Worm (Caenorhabditis elegans) whole organism, late embryonic: ENCODE results near the gene C01G10.15.
A peak's percentile ranks its signal among the peaks of the same experiment; 100 is the strongest.

Experiments used
- C08G9.2 ChIP-seq: sonication (generic microtip); optimal IDR thresholded peaks from 2 replicates; lab custom pipeline; 2016; ENCODE audit warnings: mild to moderate bottlenecking, missing genetic modification characterization, moderate library complexity, missing compliant biosample characterization
- C38D4.7 ChIP-seq: fragments of 200-800 bp; sonication (Bioruptor generic); optimal IDR thresholded peaks from 2 replicates; lab custom pipeline; 2018; ENCODE audit warnings: mild to moderate bottlenecking, missing genetic modification characterization, moderate library complexity, missing compliant biosample characterization
- F13H6.1 ChIP-seq: sonication (generic microtip); optimal IDR thresholded peaks from 2 replicates; lab custom pipeline; 2016; ENCODE audit warnings: missing genetic modification characterization, missing compliant biosample characterization
- K02D7.2 ChIP-seq: sonication (generic microtip); optimal IDR thresholded peaks from 2 replicates; lab custom pipeline; 2017; ENCODE audit warnings: mild to moderate bottlenecking, missing genetic modification characterization, missing compliant biosample characterization
- K09A11.1 ChIP-seq: sonication (generic microtip); optimal IDR thresholded peaks from 2 replicates; lab custom pipeline; 2017; ENCODE audit warnings: antibody characterized with exemption, mild to moderate bottlenecking, missing genetic modification characterization, missing compliant biosample characterization; ENCODE audit not compliant: insufficient read depth
- T23F11.4 ChIP-seq: fragments of 200-800 bp; sonication (Bioruptor generic); optimal IDR thresholded peaks from 2 replicates; lab custom pipeline; 2018; ENCODE audit warnings: mild to moderate bottlenecking, missing genetic modification characterization, missing compliant biosample characterization
- Y22D7AL.16 ChIP-seq: sonication (generic microtip); optimal IDR thresholded peaks from 2 replicates; lab custom pipeline; 2016; ENCODE audit warnings: missing genetic modification characterization, missing compliant biosample characterization
- ahr-1 ChIP-seq: sonication (generic microtip); optimal IDR thresholded peaks from 2 replicates; lab custom pipeline; 2016; ENCODE audit warnings: missing genetic modification characterization, missing compliant biosample characterization
- ama-1 ChIP-seq: fragments of 150-350 bp; optimal IDR thresholded peaks from 2 replicates; lab custom pipeline; 2014
- ceh-14 ChIP-seq: sonication (generic microtip); optimal IDR thresholded peaks from 2 replicates; lab custom pipeline; 2016; ENCODE audit warnings: missing genotype, missing genetic modification characterization, missing compliant biosample characterization
- ceh-19 ChIP-seq: fragments of 200-800 bp; sonication (Bioruptor generic); optimal IDR thresholded peaks from 2 replicates; lab custom pipeline; 2018; ENCODE audit warnings: mild to moderate bottlenecking, missing genetic modification characterization, missing compliant biosample characterization
- ceh-22 ChIP-seq: sonication (generic microtip); optimal IDR thresholded peaks from 2 replicates; lab custom pipeline; 2017; ENCODE audit warnings: missing biosample characterization, missing genetic modification characterization
- ceh-24 ChIP-seq: sonication (generic microtip); optimal IDR thresholded peaks from 2 replicates; lab custom pipeline; 2016; ENCODE audit warnings: mild to moderate bottlenecking, missing genetic modification characterization, missing compliant biosample characterization
- ceh-31 ChIP-seq: sonication (generic microtip); optimal IDR thresholded peaks from 2 replicates; lab custom pipeline; 2016; ENCODE audit warnings: missing genetic modification characterization, missing compliant biosample characterization
- ceh-34 ChIP-seq: sonication (generic microtip); optimal IDR thresholded peaks from 2 replicates; lab custom pipeline; 2016; ENCODE audit warnings: mild to moderate bottlenecking, missing genetic modification characterization, missing compliant biosample characterization
- ceh-45 ChIP-seq: fragments of 200-800 bp; sonication (Bioruptor generic); IDR thresholded peaks from 2 replicates; pipeline ENCODE4 v1.3.6; 2022; ENCODE audit warnings: missing genetic modification reagents, missing genetic modification characterization, missing compliant biosample characterization
- dmd-4 ChIP-seq: sonication (generic microtip); optimal IDR thresholded peaks from 2 replicates; lab custom pipeline; 2016; ENCODE audit warnings: borderline replicate concordance, missing genetic modification characterization, missing compliant biosample characterization
- dve-1 ChIP-seq: sonication (generic microtip); optimal IDR thresholded peaks from 2 replicates; lab custom pipeline; 2017; ENCODE audit warnings: antibody characterized with exemption, mild to moderate bottlenecking, missing genetic modification characterization, missing compliant biosample characterization
- elt-2 ChIP-seq: sonication (generic microtip); optimal IDR thresholded peaks from 2 replicates; lab custom pipeline; 2016; ENCODE audit warnings: missing genetic modification reagents, missing genetic modification characterization, missing compliant biosample characterization
- ets-4 ChIP-seq: sonication (generic microtip); optimal IDR thresholded peaks from 2 replicates; lab custom pipeline; 2016; ENCODE audit warnings: missing genetic modification characterization, missing compliant biosample characterization
- eyg-1 ChIP-seq: sonication (generic microtip); optimal IDR thresholded peaks from 2 replicates; lab custom pipeline; 2016; ENCODE audit warnings: missing genotype, missing genetic modification characterization, missing compliant biosample characterization
- fkh-6 ChIP-seq: sonication (generic microtip); optimal IDR thresholded peaks from 2 replicates; lab custom pipeline; 2016; ENCODE audit warnings: missing genetic modification characterization, missing compliant biosample characterization
- hlh-30 ChIP-seq: sonication (generic microtip); optimal IDR thresholded peaks from 2 replicates; lab custom pipeline; 2017; ENCODE audit warnings: antibody characterized with exemption, missing genetic modification characterization, missing compliant biosample characterization; ENCODE audit not compliant: insufficient read depth
- lim-6 ChIP-seq: sonication (generic microtip); optimal IDR thresholded peaks from 2 replicates; lab custom pipeline; 2016; ENCODE audit warnings: missing genetic modification characterization, missing compliant biosample characterization
- madf-2 ChIP-seq: sonication (generic microtip); optimal IDR thresholded peaks from 2 replicates; lab custom pipeline; 2017; ENCODE audit warnings: missing genetic modification characterization, missing compliant biosample characterization
- nfya-1 ChIP-seq: sonication (generic microtip); optimal IDR thresholded peaks from 2 replicates; lab custom pipeline; 2017; ENCODE audit warnings: missing genetic modification characterization, mild to moderate bottlenecking, missing compliant biosample characterization, antibody characterized with exemption, moderate library complexity
- npax-4 ChIP-seq: sonication (generic microtip); optimal IDR thresholded peaks from 2 replicates; lab custom pipeline; 2016; ENCODE audit warnings: missing genetic modification characterization, missing compliant biosample characterization
- odd-2 ChIP-seq: sonication (generic microtip); optimal IDR thresholded peaks from 2 replicates; lab custom pipeline; 2017; ENCODE audit warnings: antibody characterized with exemption, mild to moderate bottlenecking, missing genetic modification characterization, missing compliant biosample characterization
- pat-9 ChIP-seq: fragments of 200-800 bp; sonication (Bioruptor generic); optimal IDR thresholded peaks from 2 replicates; lab custom pipeline; 2018; ENCODE audit warnings: mild to moderate bottlenecking, missing genetic modification characterization, moderate library complexity, missing compliant biosample characterization
- pha-4 ChIP-seq: fragments of 150-350 bp; optimal IDR thresholded peaks from 2 replicates; lab custom pipeline; 2018; ENCODE audit warnings: missing biosample characterization, missing genetic modification reagents, missing genetic modification characterization
- pqm-1 ChIP-seq: sonication (generic microtip); optimal IDR thresholded peaks from 2 replicates; lab custom pipeline; 2016; ENCODE audit warnings: missing genetic modification characterization, missing compliant biosample characterization
- pros-1 ChIP-seq: fragments of 150-350 bp; optimal IDR thresholded peaks from 2 replicates; lab custom pipeline; 2014; ENCODE audit warnings: missing biosample characterization, missing genetic modification reagents, missing genetic modification characterization
- rnt-1 ChIP-seq: sonication (generic microtip); optimal IDR thresholded peaks from 2 replicates; lab custom pipeline; 2016; ENCODE audit warnings: missing genetic modification characterization, missing compliant biosample characterization
- sdc-2 ChIP-seq: sonication (generic microtip); optimal IDR thresholded peaks from 2 replicates; lab custom pipeline; 2016; ENCODE audit warnings: missing genotype, missing genetic modification characterization, missing compliant biosample characterization
- sox-2 ChIP-seq: fragments of 200-800 bp; sonication (Bioruptor generic); IDR thresholded peaks from 2 replicates; pipeline ENCODE4 v1.3.6; 2022; ENCODE audit warnings: missing genetic modification reagents, missing genetic modification characterization, missing compliant biosample characterization
- sox-4 ChIP-seq: sonication (generic microtip); optimal IDR thresholded peaks from 2 replicates; lab custom pipeline; 2017; ENCODE audit warnings: mild to moderate bottlenecking, missing genetic modification characterization, inconsistent platforms, missing compliant biosample characterization
- syd-9 ChIP-seq: sonication (generic microtip); optimal IDR thresholded peaks from 2 replicates; lab custom pipeline; 2016; ENCODE audit warnings: mild to moderate bottlenecking, missing genetic modification characterization, moderate library complexity, missing compliant biosample characterization
- unc-42 ChIP-seq: sonication (generic microtip); optimal IDR thresholded peaks from 2 replicates; lab custom pipeline; 2016; ENCODE audit warnings: missing genotype, missing genetic modification characterization, missing compliant biosample characterization
- unc-55 ChIP-seq: sonication (generic microtip); optimal IDR thresholded peaks from 2 replicates; lab custom pipeline; 2017; ENCODE audit warnings: missing biosample characterization, missing genetic modification reagents, missing genetic modification characterization

C01G10.15 gene

ce11 chrV:15071015-15071810 is 15.9 kb downstream of the C01G10.15 start, which contains the start of gene unc-76 (continued):
- TF ChIP-seq pros-1 (tag; lab: Kevin White, UChicago) (peak; percentile 73), ceh-31 (tag; lab: Kevin White, UChicago) (peak; percentile 92), T23F11.4 (GFP tag; lab: Kevin White, UChicago) (no peak), nfya-1 (tag; lab: Kevin White, UChicago) (peak; percentile 89), unc-55 (GFP tag; lab: Kevin White, UChicago) (peak; percentile 89), K09A11.1 (tag; lab: Kevin White, UChicago) (peak; percentile 3)

ce11 chrV:15069435-15069985 is 17.6 kb downstream of the C01G10.15 start:
- TF ChIP-seq fkh-6 (tag; lab: Kevin White, UChicago) (no peak), unc-42 (tag; lab: Kevin White, UChicago) (peak; percentile 73), ceh-24 (no peak), madf-2 (tag; lab: Kevin White, UChicago) (no peak)

ce11 chrV:15068378-15068777 is 18.7 kb downstream of the C01G10.15 start, which contains the start of gene dnj-3:
Gene dnj-3, plus strand, starts transcription at chrV:15068678.
- TF ChIP-seq K02D7.2 (tag; lab: Kevin White, UChicago) (no peak), eyg-1 (tag; lab: Kevin White, UChicago) (no peak), ceh-19 (no peak), sox-4 (tag; lab: Kevin White, UChicago) (no peak), ceh-22 (no peak), ceh-45 (GFP tag; lab: Robert Waterston, UW) (no peak), T23F11.4 (GFP tag; lab: Kevin White, UChicago) (no peak), ama-1 (no peak), dmd-4 (tag; lab: Kevin White, UChicago) (no peak), ceh-14 (tag; lab: Kevin White, UChicago) (no peak), elt-2 (tag; lab: Kevin White, UChicago) (no peak), C38D4.7 (no peak), Y22D7AL.16 (tag; lab: Kevin White, UChicago) (no peak), pqm-1 (tag; lab: Kevin White, UChicago) (no peak), F13H6.1 (tag; lab: Kevin White, UChicago) (no peak), madf-2 (tag; lab: Kevin White, UChicago) (no peak), rnt-1 (tag; lab: Kevin White, UChicago) (no peak), C08G9.2 (tag; lab: Kevin White, UChicago) (no peak), dve-1 (tag; lab: Kevin White, UChicago) (no peak)

- TF ChIP-seq odd-2 (tag; lab: Kevin White, UChicago): no peak
These were observed 19.9 kb downstream of the C01G10.15 start, which contains the start of gene C25D7.10 for ce11 chrV:15067165-15067564. Gene C25D7.10, plus strand, starts transcription at chrV:15067465.

ce11 chrV:15065837-15066348 is 21.2 kb downstream of the C01G10.15 start, which contains the start of gene otub-1:
Gene otub-1, plus strand, starts transcription at chrV:15066298.
- TF ChIP-seq ahr-1 (tag; lab: Kevin White, UChicago) (no peak), pat-9 (no peak), F13H6.1 (tag; lab: Kevin White, UChicago) (no peak), sdc-2 (tag; lab: Kevin White, UChicago) (no peak), dmd-4 (tag; lab: Kevin White, UChicago) (no peak), pha-4 (tag; lab: Kevin White, UChicago) (no peak), ceh-34 (tag; lab: Kevin White, UChicago) (no peak), ets-4 (tag; lab: Kevin White, UChicago) (no peak), rnt-1 (tag; lab: Kevin White, UChicago) (no peak), K09A11.1 (tag; lab: Kevin White, UChicago) (no peak), lim-6 (tag; lab: Kevin White, UChicago) (no peak), odd-2 (tag; lab: Kevin White, UChicago) (no peak), syd-9 (tag; lab: Kevin White, UChicago) (no peak), unc-42 (tag; lab: Kevin White, UChicago) (no peak), ceh-14 (tag; lab: Kevin White, UChicago) (no peak), sox-2 (GFP tag; lab: Robert Waterston, UW) (no peak), npax-4 (no peak), hlh-30 (tag; lab: Kevin White, UChicago) (no peak)
